Worm (Caenorhabditis elegans): ENCODE data around the gene etr-1.

Gene etr-1

ce11 chrII:176622-177021 is 14.4 kb downstream of the etr-1 start (continued):
- no peak for TF ChIP-seq C04F5.9 (tag; optimal IDR thresholded peaks at IDR 0.05)
- no peak for TF ChIP-seq elt-2 (tag; optimal IDR thresholded peaks at IDR 0.05)
- peak; percentile 11 for TF ChIP-seq nhr-71 (tag; optimal IDR thresholded peaks at IDR 0.05)
- peak; percentile 41 for TF ChIP-seq lin-14 (GFP tag; optimal IDR thresholded peaks at IDR 0.05)
- TF ChIP-seq alr-1 (tag; optimal IDR thresholded peaks at IDR 0.05; ENCODE audit: borderline replicate concordance), result no peak
- no peak for TF ChIP-seq lin-13 (GFP tag; optimal IDR thresholded peaks at IDR 0.05)
- TF ChIP-seq nhr-12 (tag; optimal IDR thresholded peaks at IDR 0.05), result no peak
- TF ChIP-seq zip-4 (GFP tag; optimal IDR thresholded peaks at IDR 0.05), result no peak
- no peak for TF ChIP-seq sox-4 (tag; optimal IDR thresholded peaks at IDR 0.05)

- no peak for TF ChIP-seq vab-15 (tag; optimal IDR thresholded peaks at IDR 0.05)
- no peak for TF ChIP-seq irx-1 (tag; optimal IDR thresholded peaks at IDR 0.05)
- peak; percentile 80 for TF ChIP-seq blmp-1 (tag; optimal IDR thresholded peaks at IDR 0.05)
- TF ChIP-seq sup-37 (GFP tag; optimal IDR thresholded peaks at IDR 0.05), result no peak
- TF ChIP-seq nhr-20 (tag; optimal IDR thresholded peaks at IDR 0.05), result no peak
- no peak for TF ChIP-seq C04F5.9 (tag; optimal IDR thresholded peaks at IDR 0.05)
- no peak for TF ChIP-seq efl-1 (optimal IDR thresholded peaks at IDR 0.05)
- peak in 1 of 2 experiments; percentile 54 for TF ChIP-seq efl-1 (GFP tag; optimal IDR thresholded peaks at IDR 0.05 in 1 of 2)
These were observed 16.0 kb downstream of the etr-1 start for ce11 chrII:178146-178545.

DNA sequence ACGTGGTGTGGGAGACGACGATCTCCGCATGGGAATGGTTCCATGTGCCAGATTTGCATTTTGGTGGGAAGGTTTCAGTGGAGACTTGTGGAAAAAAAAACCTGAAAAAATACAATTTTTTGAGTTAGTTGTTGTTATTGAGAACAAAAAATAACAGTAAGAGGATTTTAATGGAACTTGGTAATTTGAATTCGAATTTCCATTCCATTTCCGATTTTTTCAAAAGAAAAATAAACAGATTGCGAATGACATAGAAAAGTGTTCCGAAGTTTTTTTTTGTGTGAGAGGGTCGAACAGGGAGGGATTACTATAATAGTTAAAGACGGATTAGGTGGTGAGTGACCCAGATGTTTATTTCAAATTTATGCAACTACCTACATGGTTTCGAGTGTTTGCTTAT is 16.8 kb downstream of the etr-1 start, which contains the start of gene T01D1.4:
T01D1.4 (minus strand) TSS at position 101 of the 400 bp plus-strand sequence.
- TF ChIP-seq unc-30 (tag; optimal IDR thresholded peaks at IDR 0.05) (no peak), lsy-2 (tag; optimal IDR thresholded peaks at IDR 0.05) (no peak), skn-1 (tag; optimal IDR thresholded peaks at IDR 0.05) (no peak), dsc-1 (tag; optimal IDR thresholded peaks at IDR 0.05) (no peak), hlh-4 (tag; optimal IDR thresholded peaks at IDR 0.05) (no peak), aly-2 (tag; optimal IDR thresholded peaks at IDR 0.05) (no peak), tbx-2 (tag; optimal IDR thresholded peaks at IDR 0.05) (no peak), nhr-237 (tag; optimal IDR thresholded peaks at IDR 0.05) (no peak), irx-1 (tag; optimal IDR thresholded peaks at IDR 0.05) (no peak), sup-37 (GFP tag; optimal IDR thresholded peaks at IDR 0.05) (no peak), elt-3 (tag; optimal IDR thresholded peaks at IDR 0.05) (no peak), nhr-20 (tag; optimal IDR thresholded peaks at IDR 0.05) (no peak), fos-1 (tag; optimal IDR thresholded peaks at IDR 0.05) (no peak), ces-1 (GFP tag; optimal IDR thresholded peaks at IDR 0.05) (no peak), F16B12.6 (tag; optimal IDR thresholded peaks at IDR 0.05) (no peak)

DNA sequence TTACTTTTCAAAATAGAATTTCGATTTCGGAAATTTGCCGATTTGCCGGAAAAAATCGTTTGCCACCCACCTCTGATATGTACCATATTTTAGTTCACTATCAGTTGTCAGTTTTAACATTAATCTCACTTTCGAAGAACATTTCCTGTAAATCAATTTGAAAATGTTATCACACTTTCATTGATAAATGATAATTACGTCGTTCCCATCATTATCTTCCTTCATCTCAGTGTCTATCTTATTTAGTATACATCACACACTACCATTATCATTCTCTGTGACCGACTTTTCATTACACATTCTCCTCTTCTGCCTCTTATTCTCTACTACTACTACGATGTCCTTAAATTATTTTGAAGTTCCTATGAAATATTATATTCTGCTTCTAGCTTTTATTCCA is 24.3 kb downstream of the etr-1 start, which contains the start of gene T01D1.8:
T01D1.8 (plus strand) TSS at position 236 of the 400 bp plus-strand sequence.
- TF ChIP-seq mdl-1 (tag; optimal IDR thresholded peaks at IDR 0.05) (no peak), blmp-1 (tag; optimal IDR thresholded peaks at IDR 0.05) (peak; percentile 66)

DNA sequence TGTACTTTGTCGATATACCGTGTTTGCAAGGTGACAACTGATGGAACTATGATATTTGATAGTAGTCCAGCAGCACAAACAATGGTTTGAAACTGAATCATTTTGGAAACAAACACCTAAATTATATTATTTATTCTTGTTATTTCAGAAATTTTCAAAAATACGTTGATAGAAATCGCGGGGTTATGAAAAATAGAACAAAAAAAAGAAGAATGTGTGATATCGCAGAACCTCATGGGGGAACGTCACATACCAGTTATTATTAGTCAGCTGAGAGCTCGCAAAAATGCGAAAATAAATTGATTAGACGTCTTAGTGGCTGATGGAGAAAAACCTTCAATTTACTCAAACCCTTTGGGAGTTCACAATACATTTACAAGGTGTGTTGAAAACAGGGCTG is 26.8 kb downstream of the etr-1 start, which contains the start of gene T01D1.5:
T01D1.5 (minus strand) TSS at position 101 of the 400 bp plus-strand sequence.
- no peak for TF ChIP-seq ceh-90 (tag; optimal IDR thresholded peaks at IDR 0.05)
- no peak for TF ChIP-seq efl-1 (optimal IDR thresholded peaks at IDR 0.05)
- TF ChIP-seq efl-1 (GFP tag; optimal IDR thresholded peaks at IDR 0.05 in 1 of 2), result peak in 1 of 2 experiments; percentile 6

DNA sequence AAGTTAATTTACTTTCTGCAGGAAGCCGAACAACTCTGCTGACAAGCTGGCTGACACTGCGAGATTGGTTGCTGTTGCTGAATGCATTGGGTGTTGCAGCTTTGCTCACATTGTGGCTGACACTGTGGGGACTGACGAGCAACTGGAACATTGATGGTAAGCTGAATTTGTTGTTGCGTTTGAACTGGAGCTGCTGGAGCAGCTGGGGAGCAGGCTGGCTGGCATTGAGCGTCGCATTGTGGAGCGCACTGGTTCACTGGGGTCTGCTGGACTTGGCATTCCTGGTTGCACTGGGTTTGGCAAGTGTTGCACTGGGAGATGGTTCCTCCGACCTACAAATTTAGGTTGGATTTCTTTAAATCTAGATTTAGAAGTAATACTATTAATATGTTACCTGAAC is 30.4 kb downstream of the etr-1 start:
- TF ChIP-seq skn-1 (tag; optimal IDR thresholded peaks at IDR 0.05) (no peak), vab-15 (tag; optimal IDR thresholded peaks at IDR 0.05) (no peak), rnt-1 (tag; optimal IDR thresholded peaks at IDR 0.05) (no peak), ztf-11 (tag; optimal IDR thresholded peaks at IDR 0.05) (no peak), hpl-2 (GFP tag; optimal IDR thresholded peaks at IDR 0.05) (no peak), unc-86 (tag; optimal IDR thresholded peaks at IDR 0.05) (no peak)
